Worm (Caenorhabditis elegans) whole organism, mixed stage, embryonic: ENCODE measurements around the gene Y60A9.1.

ENCODE experiments used
- M03D4.4 ChIP-seq: sonication (generic microtip); optimal IDR thresholded peaks from 2 replicates; lab custom pipeline; 2017; ENCODE audit warnings: mild to moderate bottlenecking, missing genetic modification characterization, missing compliant biosample characterization
- bed-3 ChIP-seq: fragments of 200-800 bp; sonication (Bioruptor generic); optimal IDR thresholded peaks from 3 replicates; lab custom pipeline; 2018; ENCODE audit warnings: mild to moderate bottlenecking, missing genetic modification characterization, moderate library complexity, missing compliant biosample characterization
- blmp-1 ChIP-seq: fragments of 150-350 bp; optimal IDR thresholded peaks from 2 replicates; lab custom pipeline; 2014; ENCODE audit warnings: missing biosample characterization, missing genetic modification characterization
- ceh-39 ChIP-seq: fragments of 150-350 bp; optimal IDR thresholded peaks from 2 replicates; lab custom pipeline; 2014; ENCODE audit warnings: missing biosample characterization, missing genetic modification characterization
- ceh-43 ChIP-seq: fragments of 200-800 bp; sonication (Bioruptor generic); optimal IDR thresholded peaks from 2 replicates; lab custom pipeline; 2018; ENCODE audit warnings: mild to moderate bottlenecking, missing genetic modification characterization, moderate library complexity, missing compliant biosample characterization
- ceh-83 ChIP-seq: fragments of 200-800 bp; sonication (Bioruptor generic); optimal IDR thresholded peaks from 2 replicates; lab custom pipeline; 2018; ENCODE audit warnings: mild to moderate bottlenecking, missing genetic modification characterization, missing compliant biosample characterization
- ces-1 ChIP-seq: fragments of 150-350 bp; optimal IDR thresholded peaks from 2 replicates; lab custom pipeline; 2014; ENCODE audit warnings: missing biosample characterization, missing genetic modification reagents, missing genetic modification characterization
- cnd-1 ChIP-seq: fragments of 200-800 bp; sonication (Bioruptor generic); optimal IDR thresholded peaks from 2 replicates; lab custom pipeline; 2018; ENCODE audit warnings: mild to moderate bottlenecking, missing genetic modification characterization, missing compliant biosample characterization
- drap-1 ChIP-seq: fragments of 200-800 bp; sonication (Bioruptor generic); optimal IDR thresholded peaks from 3 replicates; lab custom pipeline; 2018; ENCODE audit warnings: mild to moderate bottlenecking, missing genetic modification characterization, missing compliant biosample characterization
- elt-1 ChIP-seq: sonication (generic microtip); optimal IDR thresholded peaks from 2 replicates; lab custom pipeline; 2017; ENCODE audit warnings: missing genetic modification characterization, mild to moderate bottlenecking, missing compliant biosample characterization, antibody characterized with exemption, moderate library complexity, borderline replicate concordance; ENCODE audit not compliant: insufficient read depth
- elt-3 ChIP-seq: fragments of 150-350 bp; optimal IDR thresholded peaks from 2 replicates; lab custom pipeline; 2014; ENCODE audit warnings: missing biosample characterization, missing genetic modification characterization
- ham-2 ChIP-seq: fragments of 200-800 bp; sonication (Bioruptor generic); optimal IDR thresholded peaks from 2 replicates; lab custom pipeline; 2018; ENCODE audit warnings: mild to moderate bottlenecking, missing genetic modification characterization, missing compliant biosample characterization
- hlh-1 ChIP-seq: fragments of 150-350 bp; optimal IDR thresholded peaks from 2 replicates; lab custom pipeline; 2014; ENCODE audit warnings: missing biosample characterization, missing genetic modification reagents, missing genetic modification characterization
- lin-13 ChIP-seq: fragments of 150-350 bp; optimal IDR thresholded peaks from 2 replicates; lab custom pipeline; 2014; ENCODE audit warnings: missing biosample characterization, missing genetic modification characterization
- lin-32 ChIP-seq: fragments of 200-800 bp; sonication (Bioruptor generic); optimal IDR thresholded peaks from 2 replicates; lab custom pipeline; 2018; ENCODE audit warnings: mild to moderate bottlenecking, missing genetic modification characterization, missing compliant biosample characterization
- lsy-2 ChIP-seq: fragments of 150-350 bp; optimal IDR thresholded peaks from 2 replicates; lab custom pipeline; 2014; ENCODE audit warnings: missing biosample characterization, missing genetic modification characterization
- mep-1 ChIP-seq: fragments of 150-350 bp; optimal IDR thresholded peaks from 2 replicates; lab custom pipeline; 2017; ENCODE audit warnings: missing biosample characterization, missing genetic modification reagents, missing genetic modification characterization, inconsistent platforms
- mls-2 ChIP-seq: sonication (generic microtip); optimal IDR thresholded peaks from 2 replicates; lab custom pipeline; 2016; ENCODE audit warnings: mild to moderate bottlenecking, missing genetic modification characterization, moderate library complexity, missing compliant biosample characterization
- nhr-12 ChIP-seq: fragments of 150-350 bp; optimal IDR thresholded peaks from 2 replicates; lab custom pipeline; 2014; ENCODE audit warnings: missing biosample characterization, missing genetic modification characterization
- nhr-2 ChIP-seq: fragments of 150-350 bp; optimal IDR thresholded peaks from 2 replicates; lab custom pipeline; 2014; ENCODE audit warnings: missing biosample characterization, missing genetic modification characterization
- nhr-237 ChIP-seq: fragments of 150-350 bp; optimal IDR thresholded peaks from 2 replicates; lab custom pipeline; 2014; ENCODE audit warnings: missing biosample characterization, missing genetic modification characterization
- nhr-28 ChIP-seq: fragments of 150-350 bp; optimal IDR thresholded peaks from 2 replicates; lab custom pipeline; 2014; ENCODE audit warnings: missing biosample characterization, missing genetic modification characterization
- nhr-76 ChIP-seq: sonication (generic microtip); optimal IDR thresholded peaks from 2 replicates; lab custom pipeline; 2017; ENCODE audit warnings: missing biosample characterization, missing genetic modification characterization
- pha-4 ChIP-seq: fragments of 150-350 bp; optimal IDR thresholded peaks from 2 replicates; lab custom pipeline; 2018; ENCODE audit warnings: missing biosample characterization, missing genetic modification reagents, missing genetic modification characterization
- sem-2 ChIP-seq: fragments of 200-800 bp; sonication (Bioruptor generic); optimal IDR thresholded peaks from 2 replicates; lab custom pipeline; 2018; ENCODE audit warnings: mild to moderate bottlenecking, missing genetic modification characterization, missing compliant biosample characterization
- snpc-4 ChIP-seq: fragments of 150-350 bp; optimal IDR thresholded peaks from 2 replicates; lab custom pipeline; 2014; ENCODE audit warnings: missing biosample characterization, missing genetic modification characterization
- sptf-1 ChIP-seq: sonication (generic microtip); optimal IDR thresholded peaks from 2 replicates; lab custom pipeline; 2017; ENCODE audit warnings: mild to moderate bottlenecking, missing genetic modification characterization, moderate library complexity, missing compliant biosample characterization
- tbx-8 ChIP-seq: fragments of 200-800 bp; sonication (Bioruptor generic); optimal IDR thresholded peaks from 2 replicates; lab custom pipeline; 2018; ENCODE audit warnings: mild to moderate bottlenecking, missing genetic modification characterization, moderate library complexity, missing compliant biosample characterization
- unc-120 ChIP-seq: sonication (generic microtip); optimal IDR thresholded peaks from 2 replicates; lab custom pipeline; 2017; ENCODE audit warnings: missing genetic modification characterization, missing compliant biosample characterization; ENCODE audit not compliant: poor library complexity, severe bottlenecking
- unc-39 ChIP-seq: fragments of 150-350 bp; optimal IDR thresholded peaks from 2 replicates; lab custom pipeline; 2014; ENCODE audit warnings: missing biosample characterization, missing genetic modification characterization
- unc-62 ChIP-seq: fragments of 150-350 bp; optimal IDR thresholded peaks from 2 replicates; lab custom pipeline; 2014; ENCODE audit warnings: missing biosample characterization, missing genetic modification reagents, missing genetic modification characterization
- zip-8 ChIP-seq: fragments of 150-350 bp; optimal IDR thresholded peaks from 2 replicates; lab custom pipeline; 2014; ENCODE audit warnings: missing biosample characterization, missing genetic modification characterization
- ztf-11 ChIP-seq: fragments of 150-350 bp; optimal IDR thresholded peaks from 2 replicates; lab custom pipeline; 2014; ENCODE audit warnings: missing biosample characterization, missing genetic modification characterization

Y60A9.1 gene

DNA sequence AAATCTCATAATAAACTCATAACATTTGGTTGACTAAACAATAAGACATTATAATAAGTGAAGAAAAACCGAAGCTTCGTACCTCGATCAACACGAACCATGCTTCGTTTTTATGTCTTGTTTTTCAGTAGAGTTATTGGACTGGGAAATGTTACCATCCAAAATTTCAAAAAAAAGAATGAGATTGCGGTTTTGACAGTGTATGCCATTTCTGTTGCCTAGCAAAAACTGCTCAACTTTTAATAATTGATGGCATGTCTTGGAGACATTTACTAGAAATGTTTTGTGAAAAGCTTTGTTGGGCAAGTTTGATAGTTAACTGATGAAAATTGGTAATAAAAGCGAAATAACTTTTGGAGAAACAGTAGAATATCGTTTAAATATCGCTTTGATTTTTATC is at the start of gene Y60A9.1:
TSS of gene Y60A9.1 (minus strand) at position 101 of the 400 bp plus-strand sequence.
- TF ChIP-seq zip-8 (tag; lab: Kevin White, UChicago) (no peak), ham-2 (GFP tag; lab: Kevin White, UChicago) (no peak), lin-32 (no peak), lin-13 (tag; lab: Kevin White, UChicago) (no peak)

DNA sequence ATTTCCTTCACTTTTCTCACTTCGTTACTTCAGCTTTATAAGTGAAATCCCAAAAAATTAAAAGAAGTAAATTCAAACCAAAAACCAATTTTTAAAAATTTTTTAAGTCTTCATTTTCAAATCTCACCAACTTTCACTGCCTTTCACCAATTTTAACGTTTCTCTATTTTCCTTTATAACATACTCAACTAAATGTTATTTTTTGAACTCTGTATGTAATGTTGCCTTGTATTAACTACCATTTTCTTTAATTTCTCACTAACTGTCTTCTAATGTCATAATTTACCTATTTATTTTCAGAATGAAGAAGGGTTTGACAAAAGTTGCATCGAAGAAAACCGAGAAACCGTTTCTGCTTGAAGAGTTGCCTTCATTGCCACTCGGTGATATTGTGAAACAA is 49.5 kb upstream of the Y60A9.1 start, which contains the start of gene F23D12.4:
TSS of gene F23D12.4 (plus strand) at position 301 of the 400 bp plus-strand sequence.
- TF ChIP-seq M03D4.4 (no peak), elt-3 (tag; lab: Kevin White, UChicago) (no peak), unc-120 (tag; lab: Kevin White, UChicago) (no peak), tbx-8 (no peak), nhr-28 (tag; lab: Kevin White, UChicago) (no peak), zip-8 (tag; lab: Kevin White, UChicago) (no peak), ces-1 (GFP tag; lab: Kevin White, UChicago) (no peak), hlh-1 (no peak), sptf-1 (tag; lab: Kevin White, UChicago) (no peak), lin-13 (tag; lab: Kevin White, UChicago) (no peak), unc-62 (no peak), cnd-1 (tag; lab: Kevin White, UChicago) (no peak), bed-3 (GFP tag; lab: Kevin White, UChicago) (no peak), nhr-76 (no peak), sem-2 (GFP tag; lab: Kevin White, UChicago) (no peak), drap-1 (no peak), nhr-2 (no peak), lin-32 (no peak), nhr-12 (tag; lab: Kevin White, UChicago) (no peak)

DNA sequence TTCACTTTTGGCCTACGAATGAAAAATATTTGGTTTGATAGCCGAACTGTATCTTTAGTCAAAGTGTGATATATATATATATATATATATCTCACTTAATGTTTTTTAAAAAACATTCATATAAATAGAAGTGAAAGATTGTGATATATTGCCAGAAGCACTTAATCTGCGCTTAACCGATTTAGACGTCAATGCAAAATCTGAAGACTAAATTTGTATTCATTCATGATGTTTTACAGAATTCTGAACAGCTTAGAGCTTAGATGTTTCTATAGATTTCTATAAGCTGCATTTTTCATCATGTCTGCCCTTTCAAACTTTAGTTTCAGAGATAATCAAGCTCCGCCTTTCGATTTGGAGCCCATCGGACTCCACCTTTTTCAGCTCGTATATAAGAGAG is 47.2 kb upstream of the Y60A9.1 start, which contains the start of gene F23D12.3:
TSS of gene F23D12.3 (plus strand) at position 301 of the 400 bp plus-strand sequence.
- TF ChIP-seq elt-1 (no peak), unc-120 (tag; lab: Kevin White, UChicago) (no peak), lin-32 (no peak), ceh-39 (tag; lab: Kevin White, UChicago) (no peak), lsy-2 (tag; lab: Kevin White, UChicago) (no peak), nhr-2 (no peak)

DNA sequence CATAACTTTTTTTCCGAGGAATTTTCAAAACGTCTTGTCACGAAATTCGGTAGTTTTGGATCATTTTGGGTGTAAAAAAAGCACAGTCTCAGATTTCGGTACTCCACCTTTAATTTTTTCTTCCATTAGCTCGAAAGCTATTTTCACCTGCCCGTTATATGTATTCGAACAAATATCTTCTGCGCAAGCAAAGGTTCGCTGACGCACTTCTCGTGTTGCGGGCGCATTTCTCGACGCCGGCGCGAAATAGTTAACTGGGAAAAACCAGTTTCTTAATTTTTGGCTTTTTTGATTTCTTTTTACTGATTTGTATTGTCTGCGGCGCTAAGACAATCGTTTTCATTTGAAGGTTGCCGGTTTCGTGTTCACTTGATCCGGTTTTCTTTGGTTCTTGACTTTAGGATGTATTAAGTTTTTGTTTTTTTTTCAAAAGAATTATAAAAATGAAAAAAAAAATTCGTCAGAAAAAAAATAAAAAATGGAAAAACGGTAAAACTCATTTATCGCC is 40.5 kb upstream of the Y60A9.1 start:
- TF ChIP-seq mls-2 (tag; lab: Kevin White, UChicago): no peak
- no peak for TF ChIP-seq ztf-11 (tag; lab: Kevin White, UChicago)

DNA sequence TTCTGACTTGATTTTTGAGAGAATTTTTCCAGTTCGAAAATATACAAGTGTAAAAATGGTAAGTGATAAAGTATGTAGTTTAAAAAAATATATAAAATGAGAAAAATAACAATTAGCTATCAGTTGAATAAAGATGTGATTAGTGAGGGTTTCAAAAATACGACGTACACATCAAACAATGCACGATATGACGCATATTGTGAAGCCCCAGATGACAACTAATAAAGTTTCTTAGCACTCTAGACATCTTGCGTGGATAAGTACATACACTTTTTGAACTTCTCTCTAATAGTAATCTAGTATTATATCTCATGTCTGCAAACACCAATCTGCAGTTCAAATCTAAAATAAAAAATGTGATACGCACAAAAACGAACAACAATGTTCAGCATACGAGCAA is 35.3 kb upstream of the Y60A9.1 start:
- TF ChIP-seq unc-39 (tag; lab: Kevin White, UChicago) (no peak), lsy-2 (tag; lab: Kevin White, UChicago) (no peak), elt-3 (tag; lab: Kevin White, UChicago) (no peak), lin-13 (tag; lab: Kevin White, UChicago) (no peak), unc-62 (no peak), nhr-237 (tag; lab: Kevin White, UChicago) (no peak), snpc-4 (no peak), pha-4 (no peak), elt-1 (no peak), nhr-12 (tag; lab: Kevin White, UChicago) (no peak), sptf-1 (tag; lab: Kevin White, UChicago) (no peak), ces-1 (GFP tag; lab: Kevin White, UChicago) (no peak), ceh-83 (GFP tag; lab: Kevin White, UChicago) (no peak), sem-2 (GFP tag; lab: Kevin White, UChicago) (no peak)

DNA sequence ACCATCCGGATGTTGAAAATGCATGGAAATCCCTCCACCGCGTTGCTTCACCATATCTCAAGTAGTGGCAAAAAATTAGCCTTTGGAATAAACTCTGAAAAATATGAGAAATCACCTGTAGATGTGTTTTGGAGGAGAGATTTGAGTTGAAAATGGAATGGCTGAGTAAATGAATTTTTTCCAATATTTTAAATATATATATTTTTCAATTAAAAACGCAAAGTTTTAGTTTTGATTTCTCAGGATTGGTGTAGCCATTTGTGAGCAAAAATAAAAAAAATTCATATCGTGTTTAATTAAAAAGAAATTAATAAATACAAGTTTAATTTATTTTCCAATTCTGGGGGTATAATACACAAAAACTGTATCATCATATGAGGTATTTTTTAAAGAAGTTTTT is 32.9 kb upstream of the Y60A9.1 start, which contains the start of gene F23D12.1:
TSS of gene F23D12.1 (minus strand) at position 101 of the 400 bp plus-strand sequence.
- TF ChIP-seq ceh-43 (GFP tag; lab: Kevin White, UChicago) (no peak), tbx-8 (no peak), sem-2 (GFP tag; lab: Kevin White, UChicago) (no peak), nhr-76 (no peak), nhr-28 (tag; lab: Kevin White, UChicago) (no peak), M03D4.4 (no peak), mep-1 (tag; lab: Kevin White, UChicago) (no peak), unc-39 (tag; lab: Kevin White, UChicago) (no peak), bed-3 (GFP tag; lab: Kevin White, UChicago) (no peak), nhr-2 (no peak), unc-120 (tag; lab: Kevin White, UChicago) (no peak), drap-1 (no peak), lin-13 (tag; lab: Kevin White, UChicago) (no peak), ceh-39 (tag; lab: Kevin White, UChicago) (no peak), blmp-1 (tag; lab: Kevin White, UChicago) (no peak), ztf-11 (tag; lab: Kevin White, UChicago) (no peak), hlh-1 (no peak), unc-62 (no peak)
- TF ChIP-seq, all 35 proteins: peak for 0
